Worm (Caenorhabditis elegans): Measurements from ENCODE around the gene Y47D3B.3.

DNA sequence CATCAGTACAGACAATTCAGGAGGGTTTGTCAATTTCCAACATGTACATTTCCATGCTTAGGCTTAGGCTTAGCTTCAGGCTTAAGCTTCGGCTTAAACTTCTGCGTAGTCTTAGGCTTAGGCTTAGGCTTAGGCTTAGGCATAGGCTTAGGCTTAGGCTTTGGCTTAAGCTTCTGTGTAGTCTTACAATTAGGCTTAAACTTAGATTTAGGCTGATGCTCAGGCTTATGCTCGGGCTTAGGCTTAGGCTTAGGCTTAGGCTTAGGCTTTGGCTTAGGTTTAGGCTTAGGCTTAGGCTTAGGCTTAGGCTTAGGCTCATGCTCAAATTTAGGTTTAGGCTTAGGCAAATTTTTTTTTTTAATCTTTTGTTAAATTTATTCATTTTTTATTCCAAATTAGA lies 27.2 kb downstream of the Y47D3B.3 start:
- no peak for TF ChIP-seq unc-39 (tag; optimal IDR thresholded peaks at IDR 0.05)
- TF ChIP-seq nhr-11 (tag; optimal IDR thresholded peaks at IDR 0.05) = no peak
- no peak for TF ChIP-seq nhr-28 (tag; optimal IDR thresholded peaks at IDR 0.05)
- no peak for TF ChIP-seq R02D3.7 (tag; optimal IDR thresholded peaks at IDR 0.05)
- TF ChIP-seq pqm-1 (tag; optimal IDR thresholded peaks at IDR 0.05) = no peak
